Worm (Caenorhabditis elegans): ENCODE results near the gene taf-6.1.

Gene taf-6.1

ce11 chrII:1103484-1104100, 24.2 kb upstream of the taf-6.1 start (continued):
- peak in 1 of 2 experiments; percentile 55 for TF ChIP-seq daf-16 (GFP tag; optimal IDR thresholded peaks at IDR 0.05)
- peak; percentile 96 for TF ChIP-seq daf-16 (tag; optimal IDR thresholded peaks at IDR 0.05)
- TF ChIP-seq dmd-9 (GFP tag; IDR thresholded peaks at IDR 0.05): no peak
- TF ChIP-seq lin-1 (GFP tag; IDR thresholded peaks at IDR 0.05): peak; percentile 99
- no peak for TF ChIP-seq lin-39 (tag; optimal IDR thresholded peaks at IDR 0.05)
- no peak for TF ChIP-seq aly-2 (tag; optimal IDR thresholded peaks at IDR 0.05)
- no peak for TF ChIP-seq T26A8.4 (GFP tag; IDR thresholded peaks at IDR 0.05)
- TF ChIP-seq dmd-6 (GFP tag; IDR thresholded peaks at IDR 0.05): peak; percentile 99
- TF ChIP-seq pqm-1 (tag; optimal IDR thresholded peaks at IDR 0.05): peak; percentile 100
- no peak for TF ChIP-seq spr-3 (GFP tag; optimal IDR thresholded peaks at IDR 0.05)
- TF ChIP-seq lir-3 (tag; optimal IDR thresholded peaks at IDR 0.05): no peak
- peak; percentile 94 for TF ChIP-seq dve-1 (tag; optimal IDR thresholded peaks at IDR 0.05; ENCODE audit: insufficient read depth)
- no peak for TF ChIP-seq hmg-1.1 (GFP tag; IDR thresholded peaks at IDR 0.05)
- no peak for TF ChIP-seq daf-12 (tag; optimal IDR thresholded peaks at IDR 0.05)
- no peak for TF ChIP-seq nhr-111 (GFP tag; optimal IDR thresholded peaks at IDR 0.05)
- peak; percentile 87 for TF ChIP-seq nhr-102 (tag; optimal IDR thresholded peaks at IDR 0.05)
- TF ChIP-seq dpl-1 (GFP tag; optimal IDR thresholded peaks at IDR 0.05): no peak
- TF ChIP-seq saeg-2 (GFP tag; IDR thresholded peaks at IDR 0.05): 0 out of 2 replicates have a peak, but pooled peaks have one; percentile 30
- TF ChIP-seq zfp-2 (tag; optimal IDR thresholded peaks at IDR 0.05): no peak
- TF ChIP-seq rbr-2 (tag; optimal IDR thresholded peaks at IDR 0.05): no peak
- TF ChIP-seq lsy-2 (tag; optimal IDR thresholded peaks at IDR 0.05): peak in 1 of 2 experiments; percentile 54
- TF ChIP-seq R02D3.7 (tag; optimal IDR thresholded peaks at IDR 0.05): no peak
- TF ChIP-seq lin-38 (GFP tag; IDR thresholded peaks at IDR 0.05): no peak
- TF ChIP-seq Y75B8A.6 (GFP tag; IDR thresholded peaks at IDR 0.05): no peak
- no peak for TF ChIP-seq egl-27 (tag; optimal IDR thresholded peaks at IDR 0.05)
- no peak for TF ChIP-seq unc-39 (tag; optimal IDR thresholded peaks at IDR 0.05)
- no peak for TF ChIP-seq ztf-7 (tag; optimal IDR thresholded peaks at IDR 0.05)
- TF ChIP-seq hlh-30 (tag; optimal IDR thresholded peaks at IDR 0.05; ENCODE audit: insufficient read depth): no peak
- TF ChIP-seq nhr-25 (tag; optimal IDR thresholded peaks at IDR 0.05; ENCODE audit: borderline replicate concordance, insufficient read depth): no peak
- TF ChIP-seq ctbp-1 (GFP tag; IDR thresholded peaks at IDR 0.05): no peak

- TF ChIP-seq nhr-102 (tag; optimal IDR thresholded peaks at IDR 0.05): no peak
- TF ChIP-seq nhr-77 (tag; optimal IDR thresholded peaks at IDR 0.05): no peak
- no peak for TF ChIP-seq aha-1 (tag)
- TF ChIP-seq F26F4.8 (GFP tag; conservative IDR thresholded peaks at IDR 0.05): no peak
- no peak for TF ChIP-seq ces-1 (GFP tag; optimal IDR thresholded peaks at IDR 0.05)
- no peak for TF ChIP-seq mep-1 (tag; optimal IDR thresholded peaks at IDR 0.05)
- no peak for TF ChIP-seq ztf-7 (tag; optimal IDR thresholded peaks at IDR 0.05)
- no peak for TF ChIP-seq zip-2 (tag; optimal IDR thresholded peaks at IDR 0.05)
- TF ChIP-seq dve-1 (tag; optimal IDR thresholded peaks at IDR 0.05; ENCODE audit: insufficient read depth): no peak
- TF ChIP-seq lin-1 (GFP tag; IDR thresholded peaks at IDR 0.05): no peak
- TF ChIP-seq snpc-4 (tag; optimal IDR thresholded peaks at IDR 0.05): no peak
Measured at ce11 chrII:1104409-1104808, 23.4 kb upstream of the taf-6.1 start, which contains the start of gene T13B5.9. T13B5.9 (minus strand) TSS chrII:1104509.

ce11 chrII:1105291-1105690, 22.5 kb upstream of the taf-6.1 start:
- TF ChIP-seq pha-4 (GFP tag; IDR thresholded peaks at IDR 0.05): peak; percentile 95; the same call in 1 of the 2 replicates
- no peak for TF ChIP-seq pha-4 (tag; optimal IDR thresholded peaks at IDR 0.05)
- peak; percentile 99 for TF ChIP-seq set-16 (GFP tag; IDR thresholded peaks at IDR 0.05)
- no peak for TF ChIP-seq ZK546.5 (tag; optimal IDR thresholded peaks at IDR 0.05)

All from whole organism, L4 larva.